Fruit fly (Drosophila melanogaster): ENCODE results near the gene Sh3beta.

The Sh3beta gene

dm6 chr3L:7367798-7368678 is 1.0 kb downstream of the Sh3beta start:
- TF ChIP-seq CG17801 (GFP tag; optimal IDR thresholded peaks at IDR 0.05; ENCODE audit: partially characterized antibody): peak; percentile 19

dm6 chr3L:7364717-7365278 is 4.3 kb downstream of the Sh3beta start:
- TF ChIP-seq CG17801 (GFP tag; optimal IDR thresholded peaks at IDR 0.05; ENCODE audit: partially characterized antibody): no peak

DNA sequence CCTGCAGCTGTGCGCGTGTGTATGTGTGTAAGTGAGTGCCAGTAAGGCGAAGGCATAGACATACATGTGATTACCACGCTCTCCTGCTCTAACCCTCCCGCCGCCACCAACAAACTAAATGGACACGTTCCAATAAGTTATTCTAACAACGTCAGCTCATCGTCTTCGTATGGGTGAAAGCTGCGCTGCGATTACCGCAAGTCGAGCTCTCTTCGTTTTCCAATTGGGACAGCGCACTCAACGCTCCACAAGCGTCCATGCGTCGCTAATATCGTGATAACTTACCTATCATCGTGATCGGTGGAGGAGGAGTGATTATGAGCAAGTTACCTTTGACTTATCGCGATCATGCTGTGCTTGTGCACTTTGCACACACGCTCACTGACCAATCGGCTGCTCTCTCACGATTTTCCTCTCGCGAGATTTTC is 8.0 kb downstream of the Sh3beta start:
- no peak for TF ChIP-seq CG17801 (GFP tag; optimal IDR thresholded peaks at IDR 0.05; ENCODE audit: partially characterized antibody)

DNA sequence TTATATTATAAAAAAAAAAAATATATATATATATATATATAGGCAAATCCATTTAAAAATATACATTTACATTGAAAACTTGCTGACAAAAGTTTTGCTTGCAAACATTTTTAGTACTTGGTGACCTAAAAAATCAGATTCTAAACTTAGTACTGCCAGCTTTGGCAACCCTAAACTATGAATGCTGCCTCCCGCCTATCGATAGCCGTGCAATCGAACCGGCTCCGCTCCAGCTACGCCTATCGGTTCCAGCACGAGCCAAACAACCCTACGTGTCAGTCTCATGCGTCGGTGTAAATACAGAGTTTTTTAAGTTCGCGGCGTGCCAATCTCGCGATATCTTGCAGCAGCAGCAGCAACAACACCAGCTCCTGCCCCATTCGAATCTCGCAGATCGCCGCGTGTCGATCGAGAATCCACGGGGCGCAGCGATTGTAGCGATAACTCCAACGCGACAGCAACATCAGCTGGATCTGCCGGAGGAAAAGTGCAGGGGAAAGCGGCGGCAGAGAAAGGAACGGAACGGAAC is 8.7 kb downstream of the Sh3beta start, which contains the start of gene Sec63:
Gene Sec63, plus strand, starts transcription at position 238 of the 529 bp plus-strand sequence.
- TF ChIP-seq CG17801 (GFP tag; optimal IDR thresholded peaks at IDR 0.05; ENCODE audit: partially characterized antibody): no peak

dm6 chr3L:7359827-7360323 is 9.2 kb downstream of the Sh3beta start, which contains the start of gene pst:
TSS of gene pst (minus strand) at chr3L:7360263.
- peak; percentile 47 for TF ChIP-seq CG17801 (GFP tag; optimal IDR thresholded peaks at IDR 0.05; ENCODE audit: partially characterized antibody)

- peak; percentile 31 for TF ChIP-seq CG17801 (GFP tag; optimal IDR thresholded peaks at IDR 0.05; ENCODE audit: partially characterized antibody)
Observed at dm6 chr3L:7356386-7357117, 12.5 kb downstream of the Sh3beta start, which contains the start of gene CTCF. TSS of gene CTCF (minus strand) at chr3L:7356713.

DNA sequence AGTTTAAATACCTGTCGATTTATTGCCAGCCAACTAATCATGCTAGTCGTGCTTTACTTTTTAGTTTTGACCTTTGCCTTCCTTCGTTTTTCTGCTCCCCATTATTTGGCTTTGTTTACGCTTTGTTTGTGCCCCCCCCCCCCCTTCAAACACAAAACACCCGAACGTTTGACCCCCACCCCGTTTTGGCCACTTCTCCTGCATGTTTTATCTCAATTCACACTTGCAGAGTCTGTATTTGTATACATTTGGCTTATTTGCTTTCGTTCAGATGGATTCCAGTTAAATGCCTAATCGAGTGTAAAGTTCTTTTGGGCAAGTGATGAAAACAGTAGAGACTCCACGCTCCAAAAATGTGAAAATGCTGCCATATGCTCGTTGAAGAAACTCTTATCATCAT is 19.7 kb downstream of the Sh3beta start:
- no peak for TF ChIP-seq CG17801 (GFP tag; optimal IDR thresholded peaks at IDR 0.05; ENCODE audit: partially characterized antibody)

DNA sequence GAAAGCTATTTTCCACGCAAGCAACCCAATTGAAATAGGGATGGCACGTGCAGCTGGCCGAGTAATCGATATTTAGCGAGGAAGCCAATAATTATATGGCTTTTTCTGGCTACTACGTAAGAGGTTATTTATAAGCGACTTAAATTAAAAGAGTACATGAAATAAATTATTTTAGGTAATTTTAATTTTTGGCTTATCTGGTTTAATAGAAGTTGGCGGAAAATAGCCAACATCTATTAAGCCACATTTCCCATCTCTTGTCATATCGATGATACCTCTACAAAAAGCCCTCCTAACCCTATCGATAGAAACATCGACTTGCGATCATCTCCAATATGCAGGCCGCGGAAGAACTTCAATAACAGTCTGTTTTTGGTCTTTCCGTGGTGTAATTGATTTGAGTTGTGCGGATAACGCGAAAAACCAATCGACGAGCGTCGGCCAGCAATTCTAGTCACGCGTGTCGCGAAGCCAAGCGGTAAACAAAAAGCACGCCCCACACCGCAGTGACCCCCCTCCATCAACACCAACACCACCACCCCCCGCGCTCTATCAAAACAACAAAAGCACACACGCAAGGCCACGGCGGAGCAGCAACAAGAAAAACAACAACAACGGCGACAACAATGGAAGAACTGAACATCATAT is 21.0 kb downstream of the Sh3beta start, which contains the start of the genes Srp19 and qm:
Gene Srp19, minus strand, starts transcription at position 51 of the 648 bp plus-strand sequence.
Gene qm, plus strand, starts transcription at position 330 of the 648 bp plus-strand sequence.
- TF ChIP-seq CG17801 (GFP tag; optimal IDR thresholded peaks at IDR 0.05; ENCODE audit: partially characterized antibody): peak; percentile 45

- no peak for TF ChIP-seq CG17801 (GFP tag; optimal IDR thresholded peaks at IDR 0.05; ENCODE audit: partially characterized antibody)
Observed at dm6 chr3L:7346951-7347350, 22.1 kb downstream of the Sh3beta start, which contains the start of gene CG14834. TSS of gene CG14834 (minus strand) at chr3L:7347123.

DNA sequence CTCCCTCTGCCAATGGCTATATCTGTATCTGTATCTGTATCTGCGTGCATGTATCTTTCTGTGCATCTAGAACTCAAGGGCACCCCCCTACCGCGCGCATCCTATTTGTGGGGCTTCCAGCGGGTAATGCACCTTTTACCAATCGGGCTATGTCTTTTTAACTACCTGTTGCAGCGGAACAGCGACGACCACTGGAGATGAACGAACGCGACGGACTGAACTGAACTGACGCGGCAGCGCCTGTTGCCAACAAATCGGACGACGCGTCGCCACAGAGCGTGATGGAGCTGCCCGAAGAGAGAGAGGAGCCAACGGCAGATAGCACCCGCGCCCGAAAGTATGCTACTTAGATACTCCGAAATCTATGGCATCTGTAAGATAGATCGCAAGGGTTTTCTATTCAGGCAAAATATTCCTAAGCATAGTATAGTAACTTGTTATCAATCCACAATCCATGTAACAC is 24.1 kb downstream of the Sh3beta start, which contains the start of gene Cln7:
Gene Cln7, minus strand, starts transcription at position 219 of the 463 bp plus-strand sequence.
- peak; percentile 90 for TF ChIP-seq CG17801 (GFP tag; optimal IDR thresholded peaks at IDR 0.05; ENCODE audit: partially characterized antibody)

- no peak for TF ChIP-seq CG17801 (GFP tag; optimal IDR thresholded peaks at IDR 0.05; ENCODE audit: partially characterized antibody)
Observed at dm6 chr3L:7344001-7344400, 25.1 kb downstream of the Sh3beta start.

DNA sequence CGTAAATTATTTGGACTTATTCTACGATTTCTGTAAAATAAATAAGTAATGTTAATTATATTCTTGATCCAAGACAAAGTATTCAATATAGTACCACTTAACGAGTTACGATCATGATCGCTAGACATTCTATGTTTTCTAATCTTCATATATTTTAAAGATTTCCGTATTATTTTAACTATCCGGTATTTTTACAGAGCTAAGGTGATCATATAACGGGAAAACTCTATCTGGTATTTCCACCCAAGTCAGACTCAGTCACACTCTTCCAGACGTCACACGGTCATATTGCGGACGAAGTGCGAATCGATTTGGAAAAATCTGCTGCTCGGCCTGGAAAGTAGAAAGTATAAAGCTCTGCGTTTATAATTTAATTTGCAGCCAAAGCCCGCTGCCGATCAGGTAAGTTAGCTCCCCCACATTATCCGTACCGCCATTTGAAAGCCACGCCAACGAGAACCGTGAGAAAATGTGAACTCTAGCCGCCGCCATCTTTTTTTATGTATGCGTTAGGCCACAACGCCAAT is 29.8 kb downstream of the Sh3beta start, which contains the start of the genes lark and eco:
Gene lark, plus strand, starts transcription at position 51 of the 527 bp plus-strand sequence.
Gene eco, minus strand, starts transcription at position 125 of the 527 bp plus-strand sequence.
- peak; percentile 32 for TF ChIP-seq CG17801 (GFP tag; optimal IDR thresholded peaks at IDR 0.05; ENCODE audit: partially characterized antibody)

- no peak for TF ChIP-seq CG17801 (GFP tag; optimal IDR thresholded peaks at IDR 0.05; ENCODE audit: partially characterized antibody)
Observed at dm6 chr3L:7338786-7339185, 30.3 kb downstream of the Sh3beta start.
